Worm (Caenorhabditis elegans) whole organism, L4/young adult: ENCODE results near the gene ceh-34.

ENCODE experiments used
- W03F9.2 ChIP-seq: fragments of 150-350 bp; optimal IDR thresholded peaks from 2 replicates; lab custom pipeline; 2014; ENCODE audit warnings: missing biosample characterization, missing genetic modification characterization
- dao-5 ChIP-seq: sonication (generic microtip); optimal IDR thresholded peaks from 2 replicates; lab custom pipeline; 2016; ENCODE audit warnings: missing genotype, missing genetic modification characterization, moderate library complexity, missing compliant biosample characterization
- him-1 ChIP-seq: sonication (generic microtip); optimal IDR thresholded peaks from 2 replicates; lab custom pipeline; 2016; ENCODE audit warnings: missing genotype, missing genetic modification reagents, missing genetic modification characterization, missing compliant biosample characterization

Gene ceh-34

DNA sequence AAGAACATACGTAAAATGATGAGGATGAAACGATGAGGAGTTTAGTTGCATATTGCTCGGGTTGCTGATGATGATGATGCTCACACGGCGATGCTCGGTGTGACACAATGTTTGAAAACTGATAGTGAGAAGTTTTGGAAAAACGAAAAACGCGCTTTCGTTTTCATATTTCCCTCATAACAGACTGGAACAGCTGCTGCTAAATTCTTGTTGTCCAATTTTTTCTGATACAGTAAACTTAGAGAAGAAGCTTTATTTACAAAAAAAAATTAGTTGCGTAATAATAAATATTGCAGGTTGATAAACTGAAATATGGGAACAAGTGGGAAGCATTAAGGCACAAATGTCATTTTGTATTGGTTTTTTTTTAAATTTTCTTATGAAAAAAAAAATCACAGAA is 5.2 kb upstream of the ceh-34 start, which contains the start of gene ceh-33:
Gene ceh-33, minus strand, starts transcription at position 101 of the 400 bp plus-strand sequence.
- TF ChIP-seq W03F9.2 (no peak), him-1 (no peak), dao-5 (tag; lab: Kevin White, UChicago) (no peak)

DNA sequence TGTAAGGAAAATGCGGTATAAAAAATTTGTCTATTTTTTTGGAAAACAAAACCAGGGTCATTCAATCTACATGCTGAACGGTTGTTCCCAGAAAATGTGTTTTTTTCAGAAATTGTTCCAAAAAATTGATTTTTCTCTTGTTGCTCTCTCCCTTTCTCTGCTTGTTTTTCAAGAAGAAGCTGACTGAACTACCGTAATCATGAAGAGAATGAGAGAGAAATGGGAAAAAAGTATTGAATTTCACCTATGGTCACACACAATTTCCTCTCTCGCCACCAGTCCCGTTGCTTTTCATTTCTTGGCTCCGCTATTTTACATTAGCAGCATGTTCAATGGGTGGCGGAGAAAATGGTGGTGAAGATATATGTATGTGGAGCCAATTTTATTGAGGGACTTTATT is 3.4 kb upstream of the ceh-34 start:
- no peak for TF ChIP-seq him-1
- TF ChIP-seq dao-5 (tag; lab: Kevin White, UChicago): no peak
- no peak for TF ChIP-seq W03F9.2

DNA sequence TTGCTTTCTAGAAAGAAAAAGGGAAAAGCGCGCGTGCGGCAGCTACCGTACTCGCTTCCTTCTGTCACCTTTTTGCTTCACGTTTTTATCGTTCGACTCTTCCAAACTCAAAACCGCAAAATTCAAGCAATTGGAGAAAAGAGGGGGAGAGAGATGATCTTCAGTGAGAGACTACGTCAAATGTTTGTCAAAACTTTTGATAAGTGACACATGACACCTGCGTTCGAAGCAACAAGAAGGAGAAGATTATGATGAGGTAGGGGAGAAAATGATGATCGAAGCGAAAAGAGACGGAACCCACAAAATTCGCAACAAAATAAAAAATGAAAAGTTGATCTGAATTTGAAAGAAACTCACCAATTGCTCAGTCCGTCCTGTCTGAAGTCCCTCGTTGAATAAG is 1.0 kb downstream of the ceh-34 start:
- TF ChIP-seq W03F9.2: no peak
- TF ChIP-seq him-1: no peak
- TF ChIP-seq dao-5 (tag; lab: Kevin White, UChicago): no peak

DNA sequence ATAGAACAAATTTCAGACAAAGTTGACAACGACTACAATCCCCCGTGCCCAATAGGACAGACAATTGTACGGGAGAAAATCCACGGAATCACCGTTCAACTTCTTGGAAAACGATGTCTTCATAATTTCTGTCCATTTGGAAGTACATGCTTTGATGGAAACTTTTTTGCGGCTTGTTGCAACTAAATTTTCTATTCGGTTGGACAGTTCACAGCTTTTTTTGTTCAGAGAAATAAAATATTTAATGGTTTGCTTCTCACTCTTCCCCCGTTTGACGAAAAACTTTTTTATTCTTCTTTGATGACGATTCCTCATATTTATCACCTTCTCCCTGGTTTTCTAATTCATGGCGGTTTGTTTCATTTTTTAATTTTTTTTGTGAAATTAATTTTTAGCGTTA is 5.3 kb downstream of the ceh-34 start, which contains the start of gene C10G8.2:
Gene C10G8.2, plus strand, starts transcription at position 301 of the 400 bp plus-strand sequence.
- TF ChIP-seq him-1: no peak
- no peak for TF ChIP-seq dao-5 (tag; lab: Kevin White, UChicago)
- TF ChIP-seq W03F9.2: no peak

DNA sequence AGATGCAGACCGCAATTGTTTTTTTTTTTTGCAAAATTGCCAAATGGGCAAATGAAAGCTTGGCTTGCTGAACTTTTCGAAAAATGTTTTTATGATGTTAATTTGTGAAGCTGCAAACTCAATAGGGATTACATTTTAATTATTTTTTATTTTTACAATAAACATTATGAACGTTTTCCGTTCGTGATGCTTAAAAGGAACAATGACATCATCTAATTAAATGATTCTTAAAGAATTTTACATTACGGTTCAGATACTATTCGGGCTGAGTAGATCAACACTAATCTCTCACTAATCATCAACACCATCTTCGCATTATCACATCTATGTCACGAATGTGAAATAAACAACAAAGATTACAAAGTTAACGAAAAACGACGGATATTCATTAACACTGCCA is 6.9 kb downstream of the ceh-34 start, which contains the start of gene C10G8.3:
Gene C10G8.3, plus strand, starts transcription at position 301 of the 400 bp plus-strand sequence.
- no peak for TF ChIP-seq dao-5 (tag; lab: Kevin White, UChicago)
- no peak for TF ChIP-seq him-1
- TF ChIP-seq W03F9.2: no peak

ce11 chrV:5311635-5312034 is 7.7 kb downstream of the ceh-34 start, which contains the start of gene C10G8.4:
Gene C10G8.4, plus strand, starts transcription at chrV:5311935.
- TF ChIP-seq dao-5 (tag; lab: Kevin White, UChicago) (no peak), W03F9.2 (no peak), him-1 (no peak)

ce11 chrV:5304366-5304765 is 15.0 kb downstream of the ceh-34 start:
- no peak for TF ChIP-seq him-1
- TF ChIP-seq W03F9.2: no peak
- TF ChIP-seq dao-5 (tag; lab: Kevin White, UChicago): no peak

ce11 chrV:5303389-5303788 is 16.0 kb downstream of the ceh-34 start, which contains the start of gene ncx-2:
Gene ncx-2, plus strand, starts transcription at chrV:5303689.
- TF ChIP-seq W03F9.2: no peak

DNA sequence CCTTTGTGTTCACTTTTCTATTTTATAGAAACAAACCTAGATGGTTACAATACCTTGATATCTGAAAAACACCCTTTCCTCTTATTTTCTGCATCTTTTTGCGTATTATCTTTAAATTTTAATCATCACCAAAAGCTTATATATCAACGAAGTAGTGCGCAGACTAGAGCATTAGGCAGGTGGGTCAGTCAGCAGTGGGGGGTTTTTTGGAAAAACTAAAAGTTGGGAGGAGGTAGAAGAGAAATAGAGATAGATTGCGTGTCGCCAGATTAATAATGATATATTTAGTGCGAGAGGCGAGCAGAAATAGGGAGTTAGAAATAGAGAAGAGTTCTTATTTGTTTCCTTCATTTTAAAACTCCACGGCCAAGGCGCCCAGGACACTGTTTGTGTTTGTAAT is 18.2 kb downstream of the ceh-34 start:
- no peak for TF ChIP-seq him-1

ce11 chrV:5297740-5298139 is 21.6 kb downstream of the ceh-34 start:
- TF ChIP-seq W03F9.2 (no peak), him-1 (no peak), dao-5 (tag; lab: Kevin White, UChicago) (no peak)

DNA sequence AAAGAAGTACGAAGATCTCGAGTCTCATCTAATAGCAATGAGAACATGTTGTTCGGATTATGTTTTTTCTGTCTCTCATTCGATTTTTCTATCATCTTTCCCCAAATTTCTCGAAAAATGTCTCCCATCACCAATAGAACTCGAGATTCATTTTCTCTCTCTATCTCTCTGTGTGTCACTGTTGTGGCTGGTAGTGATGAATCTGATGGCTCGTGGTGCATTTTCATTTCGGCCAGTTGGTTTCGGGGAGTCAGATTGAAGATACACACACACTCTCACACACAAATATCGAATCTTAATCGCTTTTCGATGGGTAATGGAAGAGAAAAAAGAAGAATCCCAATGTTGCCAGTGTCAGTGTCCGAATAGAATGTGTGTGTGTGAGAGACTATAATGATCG is 23.4 kb downstream of the ceh-34 start:
- TF ChIP-seq him-1: no peak
- TF ChIP-seq dao-5 (tag; lab: Kevin White, UChicago): no peak
- no peak for TF ChIP-seq W03F9.2

DNA sequence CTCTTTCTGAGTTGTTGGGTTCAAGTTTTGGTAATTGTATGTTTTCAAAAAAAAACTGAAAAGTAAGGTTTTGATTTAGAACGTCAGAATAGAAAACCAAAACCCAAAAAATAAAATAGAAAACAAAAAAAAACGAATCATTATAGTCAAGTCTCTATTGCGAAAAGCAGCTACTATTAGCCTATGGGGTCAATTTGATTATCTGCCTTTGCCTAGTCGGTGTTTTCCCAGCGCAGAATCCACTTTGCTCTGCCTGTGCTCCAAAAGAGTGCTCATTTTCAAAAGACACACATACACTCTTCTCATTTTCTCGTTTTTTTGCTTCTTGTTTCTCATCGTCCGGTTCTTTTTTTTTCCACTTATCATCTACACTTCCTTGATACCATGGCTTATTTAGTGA is 30.7 kb downstream of the ceh-34 start:
- TF ChIP-seq him-1 (no peak), dao-5 (tag; lab: Kevin White, UChicago) (no peak), W03F9.2 (no peak)

ce11 chrV:5287273-5287672 is 32.1 kb downstream of the ceh-34 start, which contains the start of gene Y49G5A.1:
Gene Y49G5A.1, minus strand, starts transcription at chrV:5287373.
- TF ChIP-seq dao-5 (tag; lab: Kevin White, UChicago) (no peak), him-1 (no peak), W03F9.2 (no peak)

ce11 chrV:5278001-5278400 is 41.4 kb downstream of the ceh-34 start, which contains the start of gene B0238.9:
Gene B0238.9, minus strand, starts transcription at chrV:5278101.
- no peak for TF ChIP-seq dao-5 (tag; lab: Kevin White, UChicago)
- TF ChIP-seq W03F9.2: no peak

DNA sequence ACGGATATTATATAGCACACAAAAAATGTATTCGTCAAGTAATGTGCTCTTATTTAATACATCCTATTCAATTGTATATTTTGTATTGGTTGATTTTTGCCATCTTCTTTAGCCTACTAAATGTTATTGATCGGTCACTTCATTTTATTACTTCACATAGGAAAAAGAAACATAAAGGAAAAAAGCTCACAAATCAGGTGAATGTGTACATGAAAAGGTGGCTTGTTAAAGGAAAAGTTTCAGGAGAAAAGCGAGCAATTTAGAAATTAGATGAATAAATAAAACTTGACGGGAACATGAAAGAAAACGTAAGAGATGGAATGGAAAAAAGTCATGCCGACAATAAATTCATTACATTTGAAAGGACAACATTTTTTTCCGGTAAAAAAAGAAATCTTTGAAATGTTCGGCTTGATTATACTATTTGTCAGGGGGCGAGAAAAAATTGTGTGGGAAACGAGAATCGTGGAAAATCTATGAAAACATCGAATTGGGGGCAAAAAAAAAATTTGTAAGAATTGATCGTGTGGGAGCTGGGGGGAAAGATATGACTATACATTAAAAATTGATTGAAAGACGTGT is 43.9 kb downstream of the ceh-34 start:
- no peak for TF ChIP-seq W03F9.2
- no peak for TF ChIP-seq dao-5 (tag; lab: Kevin White, UChicago)
- no peak for TF ChIP-seq him-1

ce11 chrV:5274974-5275373 is 44.4 kb downstream of the ceh-34 start:
- TF ChIP-seq dao-5 (tag; lab: Kevin White, UChicago): no peak
- TF ChIP-seq W03F9.2: peak; percentile 36
- no peak for TF ChIP-seq him-1
